Worm (Caenorhabditis elegans): ENCODE data around the gene C17H12.3.

- TF ChIP-seq fos-1 (tag; optimal IDR thresholded peaks at IDR 0.05) = no peak
- TF ChIP-seq mdl-1 (tag; optimal IDR thresholded peaks at IDR 0.05) = no peak
- TF ChIP-seq lsy-2 (tag; optimal IDR thresholded peaks at IDR 0.05) = no peak
- no peak for TF ChIP-seq skn-1 (tag; optimal IDR thresholded peaks at IDR 0.05)
- no peak for TF ChIP-seq nhr-23 (tag; optimal IDR thresholded peaks at IDR 0.05)
- no peak for TF ChIP-seq snpc-4 (tag; optimal IDR thresholded peaks at IDR 0.05)
- no peak for TF ChIP-seq ztf-1 (GFP tag; conservative IDR thresholded peaks at IDR 0.05)
- no peak for TF ChIP-seq lin-11 (tag; optimal IDR thresholded peaks at IDR 0.05)
- no peak for TF ChIP-seq nhr-12 (tag; optimal IDR thresholded peaks at IDR 0.05)
Observed at ce11 chrIV:6803294-6803693, 7.9 kb upstream of the C17H12.3 start.

Data from whole organism, L2 larva.